Fruit fly (Drosophila melanogaster) Kc167 (cell line): ENCODE data around the gene CG11911.

Source experiments
- Myc ChIP-seq: fragments of >200 bp; optimal IDR thresholded peaks from 2 replicates; lab custom pipeline; 2017; ENCODE audit warnings: missing external identifiers
- Sin3A ChIP-seq: fragments of >200 bp; optimal IDR thresholded peaks from 2 replicates; lab custom pipeline; 2018; ENCODE audit warnings: missing external identifiers
- h ChIP-seq: fragments of >200 bp; optimal IDR thresholded peaks from 3 replicates; lab custom pipeline; 2018; ENCODE audit warnings: missing external identifiers
- insv ChIP-seq: fragments of >200 bp; optimal IDR thresholded peaks from 3 replicates; lab custom pipeline; 2018; ENCODE audit warnings: missing external identifiers
- psq ChIP-seq: fragments of >200 bp; optimal IDR thresholded peaks from 2 replicates; lab custom pipeline; 2017; ENCODE audit warnings: missing external identifiers
- ttk ChIP-seq: sonication (Bioruptor generic); optimal IDR thresholded peaks from 2 replicates; lab custom pipeline; 2017; ENCODE audit warnings: missing external identifiers

The CG11911 gene

dm6 chr2L:319159-319558, 1.9 kb downstream of the CG11911 start, which contains the start of gene CG11912:
CG11912 (minus strand) TSS chr2L:319259.
- TF ChIP-seq Myc (lab: Kevin White, UChicago) (no peak), psq (no peak), h (lab: Kevin White, UChicago) (no peak), Sin3A (lab: Kevin White, UChicago) (no peak)

dm6 chr2L:309812-310431, 11.1 kb downstream of the CG11911 start:
- no peak for TF ChIP-seq ttk

dm6 chr2L:309177-309576, 11.9 kb downstream of the CG11911 start:
- TF ChIP-seq ttk = no peak
- no peak for TF ChIP-seq insv (lab: Kevin White, UChicago)
- no peak for TF ChIP-seq h (lab: Kevin White, UChicago)
- no peak for TF ChIP-seq Myc (lab: Kevin White, UChicago)
- TF ChIP-seq psq = no peak
- no peak for TF ChIP-seq Sin3A (lab: Kevin White, UChicago)

dm6 chr2L:308194-308706, 12.8 kb downstream of the CG11911 start:
- TF ChIP-seq ttk = no peak
- no peak for TF ChIP-seq Myc (lab: Kevin White, UChicago)
- no peak for TF ChIP-seq psq
- no peak for TF ChIP-seq insv (lab: Kevin White, UChicago)
- no peak for TF ChIP-seq Sin3A (lab: Kevin White, UChicago)
- no peak for TF ChIP-seq h (lab: Kevin White, UChicago)

- TF ChIP-seq h (lab: Kevin White, UChicago) = no peak
Observed at dm6 chr2L:307129-307528, 13.9 kb downstream of the CG11911 start.

- TF ChIP-seq Sin3A (lab: Kevin White, UChicago) (no peak), insv (lab: Kevin White, UChicago) (no peak), Myc (lab: Kevin White, UChicago) (no peak), h (lab: Kevin White, UChicago) (no peak), ttk (no peak), psq (no peak)
Observed at dm6 chr2L:306188-306927, 14.7 kb downstream of the CG11911 start.

- no peak for TF ChIP-seq Sin3A (lab: Kevin White, UChicago)
- TF ChIP-seq insv (lab: Kevin White, UChicago) = no peak
- no peak for TF ChIP-seq Myc (lab: Kevin White, UChicago)
- TF ChIP-seq psq = no peak
- TF ChIP-seq h (lab: Kevin White, UChicago) = no peak
- TF ChIP-seq ttk = no peak
Observed at dm6 chr2L:305646-306045, 15.4 kb downstream of the CG11911 start, which contains the start of gene Plc21C. Plc21C (plus strand) TSS chr2L:305935.

dm6 chr2L:305198-305597, 15.8 kb downstream of the CG11911 start:
- TF ChIP-seq h (lab: Kevin White, UChicago) = no peak
- TF ChIP-seq psq = no peak
- TF ChIP-seq insv (lab: Kevin White, UChicago) = no peak
- no peak for TF ChIP-seq Sin3A (lab: Kevin White, UChicago)
- TF ChIP-seq ttk = no peak
- no peak for TF ChIP-seq Myc (lab: Kevin White, UChicago)

- TF ChIP-seq insv (lab: Kevin White, UChicago) (no peak), Myc (lab: Kevin White, UChicago) (no peak), Sin3A (lab: Kevin White, UChicago) (no peak), psq (no peak), h (lab: Kevin White, UChicago) (no peak), ttk (no peak)
Observed at dm6 chr2L:303306-303962, 17.6 kb downstream of the CG11911 start.

dm6 chr2L:300877-301706, 20.0 kb downstream of the CG11911 start:
- TF ChIP-seq Sin3A (lab: Kevin White, UChicago) (no peak), insv (lab: Kevin White, UChicago) (no peak), h (lab: Kevin White, UChicago) (no peak), Myc (lab: Kevin White, UChicago) (no peak), ttk (no peak), psq (no peak)

- TF ChIP-seq Myc (lab: Kevin White, UChicago) = no peak
- TF ChIP-seq ttk = no peak
- no peak for TF ChIP-seq h (lab: Kevin White, UChicago)
- no peak for TF ChIP-seq psq
- TF ChIP-seq Sin3A (lab: Kevin White, UChicago) = no peak
- no peak for TF ChIP-seq insv (lab: Kevin White, UChicago)
Observed at dm6 chr2L:300006-300405, 21.0 kb downstream of the CG11911 start.
